Worm (Caenorhabditis elegans) whole organism, mixed stage, embryonic: ENCODE results near the gene tre-5.
A peak's percentile ranks its signal among the peaks of the same experiment; 100 is the strongest.
"Not testable (repeated sequence)": the region's sequence is repeated elsewhere in the genome, so short reads cannot be mapped to it uniquely, and the experiment has no call there.

ENCODE experiments used
- M03D4.4 ChIP-seq: sonication (generic microtip); optimal IDR thresholded peaks from 2 replicates; lab custom pipeline; 2017; ENCODE audit warnings: mild to moderate bottlenecking, missing genetic modification characterization, missing compliant biosample characterization
- bed-3 ChIP-seq: fragments of 200-800 bp; sonication (Bioruptor generic); optimal IDR thresholded peaks from 3 replicates; lab custom pipeline; 2018; ENCODE audit warnings: mild to moderate bottlenecking, missing genetic modification characterization, moderate library complexity, missing compliant biosample characterization
- ceh-39 ChIP-seq: fragments of 150-350 bp; optimal IDR thresholded peaks from 2 replicates; lab custom pipeline; 2014; ENCODE audit warnings: missing biosample characterization, missing genetic modification characterization
- ceh-43 ChIP-seq: fragments of 200-800 bp; sonication (Bioruptor generic); optimal IDR thresholded peaks from 2 replicates; lab custom pipeline; 2018; ENCODE audit warnings: mild to moderate bottlenecking, missing genetic modification characterization, moderate library complexity, missing compliant biosample characterization
- ceh-83 ChIP-seq: fragments of 200-800 bp; sonication (Bioruptor generic); optimal IDR thresholded peaks from 2 replicates; lab custom pipeline; 2018; ENCODE audit warnings: mild to moderate bottlenecking, missing genetic modification characterization, missing compliant biosample characterization
- ces-1 ChIP-seq: fragments of 150-350 bp; optimal IDR thresholded peaks from 2 replicates; lab custom pipeline; 2014; ENCODE audit warnings: missing biosample characterization, missing genetic modification reagents, missing genetic modification characterization
- cnd-1 ChIP-seq: fragments of 200-800 bp; sonication (Bioruptor generic); optimal IDR thresholded peaks from 2 replicates; lab custom pipeline; 2018; ENCODE audit warnings: mild to moderate bottlenecking, missing genetic modification characterization, missing compliant biosample characterization
- drap-1 ChIP-seq: fragments of 200-800 bp; sonication (Bioruptor generic); optimal IDR thresholded peaks from 3 replicates; lab custom pipeline; 2018; ENCODE audit warnings: mild to moderate bottlenecking, missing genetic modification characterization, missing compliant biosample characterization
- elt-1 ChIP-seq: sonication (generic microtip); optimal IDR thresholded peaks from 2 replicates; lab custom pipeline; 2017; ENCODE audit warnings: missing genetic modification characterization, mild to moderate bottlenecking, missing compliant biosample characterization, antibody characterized with exemption, moderate library complexity, borderline replicate concordance; ENCODE audit not compliant: insufficient read depth
- flh-1 ChIP-seq: fragments of 200-800 bp; sonication (Bioruptor generic); optimal IDR thresholded peaks from 2 replicates; lab custom pipeline; 2018; ENCODE audit warnings: mild to moderate bottlenecking, missing genetic modification characterization, moderate library complexity, missing compliant biosample characterization
- ham-2 ChIP-seq: fragments of 200-800 bp; sonication (Bioruptor generic); optimal IDR thresholded peaks from 2 replicates; lab custom pipeline; 2018; ENCODE audit warnings: mild to moderate bottlenecking, missing genetic modification characterization, missing compliant biosample characterization
- hlh-1 ChIP-seq: fragments of 150-350 bp; optimal IDR thresholded peaks from 2 replicates; lab custom pipeline; 2014; ENCODE audit warnings: missing biosample characterization, missing genetic modification reagents, missing genetic modification characterization
- lin-13 ChIP-seq: fragments of 150-350 bp; optimal IDR thresholded peaks from 2 replicates; lab custom pipeline; 2014; ENCODE audit warnings: missing biosample characterization, missing genetic modification characterization
- lin-32 ChIP-seq: fragments of 200-800 bp; sonication (Bioruptor generic); optimal IDR thresholded peaks from 2 replicates; lab custom pipeline; 2018; ENCODE audit warnings: mild to moderate bottlenecking, missing genetic modification characterization, missing compliant biosample characterization
- lsy-2 ChIP-seq: fragments of 150-350 bp; optimal IDR thresholded peaks from 2 replicates; lab custom pipeline; 2014; ENCODE audit warnings: missing biosample characterization, missing genetic modification characterization
- mab-5 ChIP-seq: fragments of 150-350 bp; optimal IDR thresholded peaks from 2 replicates; lab custom pipeline; 2014; ENCODE audit warnings: missing biosample characterization, missing genetic modification characterization
- mep-1 ChIP-seq: fragments of 150-350 bp; optimal IDR thresholded peaks from 2 replicates; lab custom pipeline; 2017; ENCODE audit warnings: missing biosample characterization, missing genetic modification reagents, missing genetic modification characterization, inconsistent platforms
- mls-2 ChIP-seq: sonication (generic microtip); optimal IDR thresholded peaks from 2 replicates; lab custom pipeline; 2016; ENCODE audit warnings: mild to moderate bottlenecking, missing genetic modification characterization, moderate library complexity, missing compliant biosample characterization
- nhr-12 ChIP-seq: fragments of 150-350 bp; optimal IDR thresholded peaks from 2 replicates; lab custom pipeline; 2014; ENCODE audit warnings: missing biosample characterization, missing genetic modification characterization
- nhr-2 ChIP-seq: fragments of 150-350 bp; optimal IDR thresholded peaks from 2 replicates; lab custom pipeline; 2014; ENCODE audit warnings: missing biosample characterization, missing genetic modification characterization
- nhr-237 ChIP-seq: fragments of 150-350 bp; optimal IDR thresholded peaks from 2 replicates; lab custom pipeline; 2014; ENCODE audit warnings: missing biosample characterization, missing genetic modification characterization
- nhr-28 ChIP-seq: fragments of 150-350 bp; optimal IDR thresholded peaks from 2 replicates; lab custom pipeline; 2014; ENCODE audit warnings: missing biosample characterization, missing genetic modification characterization
- nhr-76 ChIP-seq: sonication (generic microtip); optimal IDR thresholded peaks from 2 replicates; lab custom pipeline; 2017; ENCODE audit warnings: missing biosample characterization, missing genetic modification characterization
- pha-4 ChIP-seq: fragments of 150-350 bp; optimal IDR thresholded peaks from 2 replicates; lab custom pipeline; 2018; ENCODE audit warnings: missing biosample characterization, missing genetic modification reagents, missing genetic modification characterization
- sem-2 ChIP-seq: fragments of 200-800 bp; sonication (Bioruptor generic); optimal IDR thresholded peaks from 2 replicates; lab custom pipeline; 2018; ENCODE audit warnings: mild to moderate bottlenecking, missing genetic modification characterization, missing compliant biosample characterization
- tbx-8 ChIP-seq: fragments of 200-800 bp; sonication (Bioruptor generic); optimal IDR thresholded peaks from 2 replicates; lab custom pipeline; 2018; ENCODE audit warnings: mild to moderate bottlenecking, missing genetic modification characterization, moderate library complexity, missing compliant biosample characterization
- unc-39 ChIP-seq: fragments of 150-350 bp; optimal IDR thresholded peaks from 2 replicates; lab custom pipeline; 2014; ENCODE audit warnings: missing biosample characterization, missing genetic modification characterization
- ztf-11 ChIP-seq: fragments of 150-350 bp; optimal IDR thresholded peaks from 2 replicates; lab custom pipeline; 2014; ENCODE audit warnings: missing biosample characterization, missing genetic modification characterization

The tre-5 gene

ce11 chrII:55204-55603, at the start of gene tre-5:
Gene tre-5 (minus strand): TSS chrII:55304.
- no peak for TF ChIP-seq nhr-76
- no peak for TF ChIP-seq nhr-12
- no peak for TF ChIP-seq ham-2 (GFP tag; lab: Kevin White, UChicago)
- TF ChIP-seq lsy-2 (tag; lab: Kevin White, UChicago): no peak
- TF ChIP-seq hlh-1: no peak
- no peak for TF ChIP-seq nhr-28 (tag; lab: Kevin White, UChicago)
- TF ChIP-seq mls-2: no peak
- no peak for TF ChIP-seq ceh-39 (tag; lab: Kevin White, UChicago)

- no peak for TF ChIP-seq mep-1 (tag; lab: Kevin White, UChicago)
- TF ChIP-seq M03D4.4 (tag; lab: Kevin White, UChicago): no peak
- no peak for TF ChIP-seq nhr-12
- TF ChIP-seq nhr-237 (tag; lab: Kevin White, UChicago): no peak
- TF ChIP-seq lsy-2 (tag; lab: Kevin White, UChicago): no peak
- TF ChIP-seq drap-1: no peak
- no peak for TF ChIP-seq elt-1 (tag; lab: Kevin White, UChicago)
- TF ChIP-seq pha-4 (tag; lab: Kevin White, UChicago): no peak
- no peak for TF ChIP-seq ceh-43
- TF ChIP-seq unc-39 (tag; lab: Kevin White, UChicago): no peak
- TF ChIP-seq flh-1 (GFP tag; lab: Kevin White, UChicago): no peak
- TF ChIP-seq nhr-2: no peak
- no peak for TF ChIP-seq cnd-1 (tag; lab: Kevin White, UChicago)
These were observed 49.1 kb upstream of the tre-5 start, which contains the start of gene col-68 for ce11 chrII:104234-104633. Gene col-68 (plus strand): TSS chrII:104534.

- TF ChIP-seq bed-3: no peak
- TF ChIP-seq drap-1: no peak
- no peak for TF ChIP-seq pha-4 (tag; lab: Kevin White, UChicago)
- peak; percentile 6 for TF ChIP-seq ceh-83 (GFP tag; lab: Kevin White, UChicago)
These were observed 46.1 kb upstream of the tre-5 start for ce11 chrII:101176-101575.

ce11 chrII:98894-99293, 43.8 kb upstream of the tre-5 start, which contains the start of gene C50D2.10:
Gene C50D2.10 (plus strand): TSS chrII:99138.
- TF ChIP-seq sem-2 (GFP tag; lab: Kevin White, UChicago); pha-4 (tag; lab: Kevin White, UChicago); nhr-28 (tag; lab: Kevin White, UChicago): not testable (repeated sequence)

- no peak for TF ChIP-seq drap-1
- TF ChIP-seq nhr-237 (tag; lab: Kevin White, UChicago): peak; percentile 34
- peak; percentile 16 for TF ChIP-seq mab-5 (tag; lab: Kevin White, UChicago)
- peak; percentile 74 for TF ChIP-seq ces-1 (GFP tag; lab: Kevin White, UChicago)
- peak; percentile 28 for TF ChIP-seq nhr-2
- peak; percentile 41 for TF ChIP-seq ceh-39 (tag; lab: Kevin White, UChicago)
- TF ChIP-seq ham-2 (GFP tag; lab: Kevin White, UChicago): no peak
- peak; percentile 48 for TF ChIP-seq lsy-2 (tag; lab: Kevin White, UChicago)
- peak; percentile 3 for TF ChIP-seq ceh-83 (GFP tag; lab: Kevin White, UChicago)
- TF ChIP-seq ceh-43: no peak
- TF ChIP-seq tbx-8 (GFP tag; lab: Kevin White, UChicago): no peak
These were observed 43.1 kb upstream of the tre-5 start, which contains the start of the genes luc-7L3 and sftb-6 for ce11 chrII:97992-98763. Gene luc-7L3 (minus strand): TSS chrII:98027. Gene sftb-6 (plus strand): TSS chrII:98404.

ce11 chrII:95177-95576, 40.1 kb upstream of the tre-5 start, which contains the start of gene C50D2.7:
Gene C50D2.7 (minus strand): TSS chrII:95277.
- TF ChIP-seq ces-1 (GFP tag; lab: Kevin White, UChicago): no peak
- TF ChIP-seq ceh-83 (GFP tag; lab: Kevin White, UChicago): no peak
- no peak for TF ChIP-seq lin-13 (tag; lab: Kevin White, UChicago)
- TF ChIP-seq lin-32 (GFP tag; lab: Kevin White, UChicago): no peak
- TF ChIP-seq mls-2: no peak
- TF ChIP-seq ztf-11 (tag; lab: Kevin White, UChicago): no peak
- no peak for TF ChIP-seq ceh-39 (tag; lab: Kevin White, UChicago)
- no peak for TF ChIP-seq bed-3
- no peak for TF ChIP-seq ceh-43
- TF ChIP-seq mep-1 (tag; lab: Kevin White, UChicago): no peak
- no peak for TF ChIP-seq nhr-28 (tag; lab: Kevin White, UChicago)
- TF ChIP-seq unc-39 (tag; lab: Kevin White, UChicago): no peak
- TF ChIP-seq drap-1: no peak
- no peak for TF ChIP-seq nhr-76
- TF ChIP-seq mab-5 (tag; lab: Kevin White, UChicago): no peak
- TF ChIP-seq pha-4 (tag; lab: Kevin White, UChicago): no peak
- no peak for TF ChIP-seq lsy-2 (tag; lab: Kevin White, UChicago)
- TF ChIP-seq, all 35 proteins: peak for 0
